Worm (Caenorhabditis elegans) whole organism, L2 larva: ENCODE results near the gene ZK938.10.

Source experiments
- F13H6.1 ChIP-seq: sonication (generic microtip); optimal IDR thresholded peaks from 2 replicates; lab custom pipeline; 2016; ENCODE audit warnings: missing genetic modification characterization, missing compliant biosample characterization
- dmd-4 ChIP-seq: sonication (generic microtip); optimal IDR thresholded peaks from 2 replicates; lab custom pipeline; 2017; ENCODE audit warnings: missing biosample characterization, missing genetic modification characterization
- lsy-2 ChIP-seq, 2 experiments: fragments of 150-350 bp in 1 of 2; sonication (generic microtip) in 1 of 2; optimal IDR thresholded peaks; 2 replicates each; lab custom pipeline; 2014 to 2017; ENCODE audit warnings: missing biosample characterization in 2 of 2, missing genetic modification characterization in 2 of 2
- nhr-129 ChIP-seq: fragments of 150-350 bp; optimal IDR thresholded peaks from 2 replicates; lab custom pipeline; 2014; ENCODE audit warnings: missing biosample characterization, missing genetic modification characterization
- nhr-25 ChIP-seq: fragments of 150-350 bp; sonication (generic microtip); optimal IDR thresholded peaks from 3 replicates; lab custom pipeline; 2014; ENCODE audit warnings: missing biosample characterization, missing genetic modification characterization

DNA sequence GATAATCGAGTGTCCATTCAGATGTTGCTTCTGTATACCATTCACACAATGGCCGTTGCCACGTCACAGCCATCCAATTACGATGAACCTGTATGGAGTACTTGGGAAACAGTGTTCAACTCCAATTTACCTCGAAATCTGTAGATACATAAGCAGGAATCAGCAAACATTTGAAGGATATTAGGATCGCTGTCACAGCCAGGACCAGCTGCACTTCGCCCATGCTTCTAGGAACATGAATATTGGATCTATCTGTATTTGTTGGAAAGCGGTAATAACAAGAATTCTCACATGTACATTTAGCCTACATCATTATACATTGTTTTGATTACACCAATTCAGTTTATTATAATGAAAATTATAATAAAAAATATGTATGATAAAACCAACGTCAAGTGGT is 35.4 kb upstream of the ZK938.10 start, which contains the start of gene algn-8:
- TF ChIP-seq nhr-25 = no peak
- TF ChIP-seq dmd-4 (tag; lab: Kevin White, UChicago) = no peak
- no peak for TF ChIP-seq nhr-129 (tag; lab: Kevin White, UChicago)
- TF ChIP-seq lsy-2 (tag; optimal IDR thresholded peaks at IDR 0.05; lab: Kevin White, UChicago) = no peak
- no peak for TF ChIP-seq F13H6.1
